Worm (Caenorhabditis elegans) whole organism, L2 larva: Measurements from ENCODE around the gene C36C5.15.

ENCODE experiments used
- R02D3.7 ChIP-seq: fragments of 150-350 bp; optimal IDR thresholded peaks from 2 replicates; lab custom pipeline; 2014; ENCODE audit warnings: missing biosample characterization, missing genetic modification characterization
- ceh-82 ChIP-seq: fragments of 150-350 bp; optimal IDR thresholded peaks from 2 replicates; lab custom pipeline; 2014; ENCODE audit warnings: missing biosample characterization, missing genetic modification characterization
- crh-2 ChIP-seq: sonication (generic microtip); optimal IDR thresholded peaks from 2 replicates; lab custom pipeline; 2017; ENCODE audit warnings: missing biosample characterization, missing genetic modification characterization
- lin-39 ChIP-seq: fragments of 150-350 bp; optimal IDR thresholded peaks from 2 replicates; lab custom pipeline; 2014; ENCODE audit warnings: missing biosample characterization, missing genetic modification reagents, missing genetic modification characterization
- nhr-237 ChIP-seq: fragments of 150-350 bp; optimal IDR thresholded peaks from 2 replicates; lab custom pipeline; 2014; ENCODE audit warnings: missing biosample characterization, missing genetic modification characterization
- nhr-25 ChIP-seq: fragments of 150-350 bp; sonication (generic microtip); optimal IDR thresholded peaks from 3 replicates; lab custom pipeline; 2014; ENCODE audit warnings: missing biosample characterization, missing genetic modification characterization
- nhr-77 ChIP-seq: fragments of 150-350 bp; optimal IDR thresholded peaks from 2 replicates; lab custom pipeline; 2014; ENCODE audit warnings: missing biosample characterization, missing genetic modification characterization
- skn-1 ChIP-seq: sonication (generic microtip); optimal IDR thresholded peaks from 2 replicates; lab custom pipeline; 2017; ENCODE audit warnings: missing biosample characterization, missing genetic modification characterization
- unc-55 ChIP-seq: fragments of 150-350 bp; sonication (generic microtip); optimal IDR thresholded peaks from 3 replicates; lab custom pipeline; 2014; ENCODE audit warnings: missing biosample characterization, missing genetic modification reagents, missing genetic modification characterization
- zag-1 ChIP-seq: fragments of 150-350 bp; optimal IDR thresholded peaks from 2 replicates; lab custom pipeline; 2014; ENCODE audit warnings: missing biosample characterization, missing genetic modification characterization

ce11 chrV:3118167-3118566 is 50.4 kb downstream of the C36C5.15 start, which contains the start of gene clec-210:
- TF ChIP-seq skn-1: no peak
- no peak for TF ChIP-seq R02D3.7 (tag; lab: Kevin White, UChicago)
- no peak for TF ChIP-seq unc-55 (GFP tag; lab: Kevin White, UChicago)
- no peak for TF ChIP-seq crh-2 (tag; lab: Kevin White, UChicago)
- TF ChIP-seq nhr-77 (tag; lab: Kevin White, UChicago): no peak
- TF ChIP-seq nhr-237 (tag; lab: Kevin White, UChicago): no peak
- no peak for TF ChIP-seq nhr-25 (tag; lab: Kevin White, UChicago)
- no peak for TF ChIP-seq lin-39 (tag; lab: Kevin White, UChicago)
- TF ChIP-seq ceh-82 (tag; lab: Kevin White, UChicago): no peak
- TF ChIP-seq zag-1: no peak
